Fruit fly (Drosophila melanogaster) whole organism: Measurements from ENCODE around the gene CG31468.

Source experiments
- CG8478 ChIP-seq: fragments of >200 bp; optimal IDR thresholded peaks from 2 replicates; lab custom pipeline; 2018; ENCODE audit warnings: inconsistent platforms
- Dll ChIP-seq: fragments of >200 bp; optimal IDR thresholded peaks from 2 replicates; lab custom pipeline; 2017
- EcR ChIP-seq, 2 experiments: fragments of >200 bp; optimal IDR thresholded peaks; 2 replicates each; lab custom pipeline; 2017; ENCODE audit warnings: missing biosample characterization in 2 of 2, missing genetic modification characterization in 2 of 2, missing genetic modification reagents in 2 of 2
- pan ChIP-seq: fragments of >200 bp; optimal IDR thresholded peaks from 2 replicates; lab custom pipeline; 2017
- psq ChIP-seq: fragments of >200 bp; optimal IDR thresholded peaks from 2 replicates; lab custom pipeline; 2017
- usp ChIP-seq: fragments of >200 bp; optimal IDR thresholded peaks from 2 replicates; lab custom pipeline; 2017; ENCODE audit warnings: missing biosample characterization, missing genetic modification characterization, mixed read lengths

The CG31468 gene

DNA sequence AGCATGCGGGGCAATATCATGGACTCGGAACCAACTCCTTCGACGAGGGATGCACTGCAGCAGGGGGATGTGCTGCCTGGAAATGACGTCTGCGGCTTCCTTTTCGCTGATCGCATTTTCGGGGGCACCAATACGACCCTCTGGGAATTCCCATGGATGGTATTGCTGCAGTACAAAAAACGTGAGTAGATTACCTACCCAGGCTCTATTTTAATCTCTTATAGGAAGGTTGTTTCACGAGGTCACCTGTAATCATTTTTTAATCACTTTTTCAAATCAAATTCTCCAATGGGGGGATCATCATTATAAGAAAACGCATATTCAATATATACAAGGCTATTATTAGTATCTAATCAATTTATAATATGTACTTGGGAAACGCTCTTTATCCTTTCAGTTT lies 13.2 kb downstream of the CG31468 start:
- TF ChIP-seq pan = no peak
- no peak for TF ChIP-seq psq
- no peak for TF ChIP-seq Dll
- no peak for TF ChIP-seq EcR (GFP tag; optimal IDR thresholded peaks at IDR 0.05; lab: Kevin White, UChicago)
- no peak for TF ChIP-seq usp (GFP tag; lab: Kevin White, UChicago)
- TF ChIP-seq CG8478 (lab: Kevin White, UChicago) = no peak

dm6 chr3R:23685955-23686354 lies 14.2 kb downstream of the CG31468 start, which contains the start of gene SPE:
SPE (plus strand) TSS chr3R:23686255.
- no peak for TF ChIP-seq usp (GFP tag; lab: Kevin White, UChicago)
- no peak for TF ChIP-seq psq
- no peak for TF ChIP-seq CG8478 (lab: Kevin White, UChicago)
- TF ChIP-seq EcR (GFP tag; optimal IDR thresholded peaks at IDR 0.05; lab: Kevin White, UChicago) = no peak
- no peak for TF ChIP-seq pan
- no peak for TF ChIP-seq Dll

- TF ChIP-seq Dll (no peak), CG8478 (lab: Kevin White, UChicago) (no peak), EcR (GFP tag; optimal IDR thresholded peaks at IDR 0.05; lab: Kevin White, UChicago) (no peak), usp (GFP tag; lab: Kevin White, UChicago) (no peak), pan (no peak), psq (no peak)
These were observed 16.4 kb downstream of the CG31468 start, which contains the start of gene CG18754 for dm6 chr3R:23683757-23684156. CG18754 (plus strand) TSS chr3R:23684057.

DNA sequence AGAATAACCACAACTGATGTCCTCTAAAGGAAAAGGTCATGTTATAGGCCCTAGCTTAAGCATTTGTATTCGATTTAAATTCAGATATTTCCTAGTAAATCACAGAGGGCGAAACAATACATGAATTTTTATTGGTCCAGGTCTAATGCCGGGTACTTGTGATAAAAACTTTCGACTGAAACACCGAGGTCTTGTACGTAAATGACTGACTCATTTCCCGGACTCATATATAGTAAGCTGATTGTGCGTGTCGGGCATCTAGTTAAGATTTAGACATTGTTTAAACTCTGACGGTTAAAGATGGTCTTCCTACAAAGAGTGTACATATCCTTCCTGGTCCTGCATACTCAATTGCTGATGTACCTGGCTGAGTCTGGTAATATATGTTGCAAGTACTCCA lies 18.0 kb downstream of the CG31468 start, which contains the start of gene CG16710:
Gene CG16710 (plus strand): TSS at position 301 of the 400 bp plus-strand sequence.
- TF ChIP-seq psq (no peak), CG8478 (lab: Kevin White, UChicago) (no peak), Dll (no peak), EcR (GFP tag; optimal IDR thresholded peaks at IDR 0.05; lab: Kevin White, UChicago) (no peak), usp (GFP tag; lab: Kevin White, UChicago) (no peak), pan (no peak)

- TF ChIP-seq usp (GFP tag; lab: Kevin White, UChicago) = no peak
- TF ChIP-seq pan = no peak
- TF ChIP-seq psq = no peak
- no peak for TF ChIP-seq EcR (GFP tag; optimal IDR thresholded peaks at IDR 0.05; lab: Kevin White, UChicago)
- no peak for TF ChIP-seq Dll
- no peak for TF ChIP-seq CG8478 (lab: Kevin White, UChicago)
These were observed 20.2 kb downstream of the CG31468 start, which contains the start of gene eIF3d1 for dm6 chr3R:23679911-23680336. eIF3d1 (plus strand) TSS chr3R:23680039.

dm6 chr3R:23678349-23679193 lies 21.6 kb downstream of the CG31468 start, which contains the start of gene GILT2:
GILT2 (plus strand) TSS chr3R:23678895.
- TF ChIP-seq EcR (GFP tag; optimal IDR thresholded peaks at IDR 0.05; lab: Kevin White, UChicago) (no peak), pan (no peak), Dll (no peak), usp (GFP tag; lab: Kevin White, UChicago) (no peak), CG8478 (lab: Kevin White, UChicago) (no peak), psq (no peak)

- no peak for TF ChIP-seq CG8478 (lab: Kevin White, UChicago)
- no peak for TF ChIP-seq pan
- TF ChIP-seq usp (GFP tag; lab: Kevin White, UChicago) = no peak
- no peak for TF ChIP-seq EcR (GFP tag; optimal IDR thresholded peaks at IDR 0.05; lab: Kevin White, UChicago)
- no peak for TF ChIP-seq psq
These were observed 23.1 kb downstream of the CG31468 start, which contains the start of gene GILT3 for dm6 chr3R:23677058-23677457. GILT3 (plus strand) TSS chr3R:23677358.

DNA sequence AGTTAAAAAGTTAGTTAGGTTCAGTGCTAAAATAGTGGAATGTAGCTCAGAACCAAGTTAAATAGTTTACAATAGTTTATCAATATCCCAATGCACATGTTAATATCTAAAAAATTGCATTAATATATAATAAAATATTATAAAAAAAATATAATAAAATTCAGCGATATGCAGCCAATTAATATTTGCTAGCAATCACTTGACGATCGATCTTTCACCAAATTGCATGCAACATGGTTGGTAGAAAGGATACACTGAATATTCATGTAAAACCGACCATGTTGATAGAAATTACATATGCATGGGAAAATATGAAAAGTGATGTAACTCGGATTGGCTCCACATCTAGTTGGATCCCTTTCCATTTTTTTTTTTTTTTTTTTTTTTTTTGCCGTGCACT lies 24.5 kb downstream of the CG31468 start:
- TF ChIP-seq Dll (no peak), psq (no peak), CG8478 (lab: Kevin White, UChicago) (no peak), pan (no peak), EcR (GFP tag; optimal IDR thresholded peaks at IDR 0.05; lab: Kevin White, UChicago) (no peak), usp (GFP tag; lab: Kevin White, UChicago) (no peak)

DNA sequence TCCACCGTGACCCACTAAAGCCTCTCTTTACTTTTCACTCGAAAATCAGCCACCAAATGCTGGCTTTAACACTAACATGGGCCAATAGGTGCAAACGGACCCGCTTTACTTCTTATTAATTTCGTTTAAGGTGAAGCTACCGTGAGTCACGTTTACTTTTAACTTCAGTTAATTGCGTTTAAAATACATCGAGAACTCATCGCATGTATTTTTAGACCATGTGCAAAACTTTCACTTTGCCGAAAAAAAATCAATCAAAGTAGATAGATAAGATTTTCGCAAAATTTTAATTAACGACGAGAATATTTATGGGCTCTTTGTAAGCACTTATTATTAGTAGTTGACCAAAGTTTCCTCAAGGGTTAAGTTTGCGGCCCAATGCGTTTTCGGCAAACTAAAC lies 25.8 kb downstream of the CG31468 start:
- TF ChIP-seq pan (no peak), EcR (GFP tag; optimal IDR thresholded peaks at IDR 0.05; lab: Kevin White, UChicago) (no peak), CG8478 (lab: Kevin White, UChicago) (no peak), Dll (no peak), psq (no peak), usp (GFP tag; lab: Kevin White, UChicago) (no peak)

dm6 chr3R:23673084-23673483 lies 27.1 kb downstream of the CG31468 start:
- TF ChIP-seq CG8478 (lab: Kevin White, UChicago) (no peak), pan (no peak), usp (GFP tag; lab: Kevin White, UChicago) (no peak), Dll (no peak), EcR (GFP tag; optimal IDR thresholded peaks at IDR 0.05; lab: Kevin White, UChicago) (no peak), psq (no peak)

DNA sequence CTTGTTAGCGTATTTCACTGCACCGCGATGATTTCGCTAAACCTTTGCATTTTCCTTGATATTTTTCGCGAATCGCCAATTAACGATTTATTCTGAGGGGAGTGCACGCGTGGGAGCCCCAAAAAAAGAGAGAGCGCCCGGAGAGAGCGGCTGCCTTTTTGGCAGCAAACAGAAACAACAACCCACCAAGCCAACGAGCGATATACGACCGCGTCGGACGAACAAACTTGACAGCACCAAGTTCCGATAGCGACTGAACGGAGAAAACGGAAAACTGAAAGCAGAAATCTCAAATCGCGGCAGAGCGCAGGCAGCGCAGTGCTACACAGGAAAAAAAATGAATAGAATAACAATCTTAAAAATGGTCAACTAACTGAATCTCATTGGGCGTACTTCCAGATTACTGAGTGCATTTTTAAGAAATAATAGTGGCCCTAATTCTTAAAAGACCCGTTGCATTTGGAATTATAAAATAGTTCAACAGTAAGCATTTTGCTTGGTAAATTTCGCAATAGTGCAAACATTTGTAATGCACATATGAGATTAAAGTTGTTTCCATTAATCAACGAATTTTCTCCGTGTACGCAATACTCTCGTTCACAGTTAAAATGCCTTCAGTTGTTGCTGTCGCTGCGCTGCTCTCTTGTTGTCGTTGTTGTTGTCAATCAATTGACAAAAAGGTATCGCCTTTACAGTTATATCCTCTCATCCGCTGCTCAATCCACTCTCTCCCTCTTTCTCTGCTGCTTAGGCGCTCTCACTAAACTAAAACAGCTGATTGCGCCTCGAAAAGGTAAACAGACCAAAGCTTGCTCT lies 30.5 kb downstream of the CG31468 start, which contains the start of gene CG31145:
Gene CG31145 (minus strand): TSS at position 259 of the 816 bp plus-strand sequence.
- TF ChIP-seq CG8478 (lab: Kevin White, UChicago) = no peak
- peak; percentile 68 for TF ChIP-seq Dll
- peak; percentile 23 for TF ChIP-seq pan

dm6 chr3R:23668583-23668982 lies 31.6 kb downstream of the CG31468 start:
- TF ChIP-seq psq (no peak), CG8478 (lab: Kevin White, UChicago) (no peak), usp (GFP tag; lab: Kevin White, UChicago) (no peak), pan (no peak), EcR (GFP tag; optimal IDR thresholded peaks at IDR 0.05; lab: Kevin White, UChicago) (no peak), Dll (no peak)
